Worm (Caenorhabditis elegans): ENCODE results near the gene T28A8.3.

T28A8.3 gene

ce11 chrIII:13505718-13506117 is at the start of gene T28A8.3:
Gene T28A8.3 (plus strand): TSS chrIII:13506018.
- TF ChIP-seq ekl-4 (GFP tag; IDR thresholded peaks at IDR 0.05) (no peak), ccch-3 (GFP tag; optimal IDR thresholded peaks at IDR 0.05) (no peak), cebp-1 (GFP tag; IDR thresholded peaks at IDR 0.05) (no peak), cebp-1 (tag; optimal IDR thresholded peaks at IDR 0.05) (no peak), zfh-2 (GFP tag; conservative IDR thresholded peaks at IDR 0.05) (no peak), tbp1 (GFP tag; optimal IDR thresholded peaks at IDR 0.05) (no peak), tbx-9 (tag; optimal IDR thresholded peaks at IDR 0.05; ENCODE audit: borderline replicate concordance) (no peak), ztf-3 (GFP tag; optimal IDR thresholded peaks at IDR 0.05) (no peak), rec-8 (tag; optimal IDR thresholded peaks at IDR 0.05) (no peak), madf-3 (GFP tag; IDR thresholded peaks at IDR 0.05) (no peak), Y53F4B.3 (GFP tag; IDR thresholded peaks at IDR 0.05) (no peak), let-607 (tag; optimal IDR thresholded peaks at IDR 0.05) (no peak), K12H6.12 (tag; optimal IDR thresholded peaks at IDR 0.05) (no peak), Y79H2A.3 (GFP tag; conservative IDR thresholded peaks at IDR 0.05) (no peak), ztf-25 (GFP tag; IDR thresholded peaks at IDR 0.05) (no peak), mcd-1 (GFP tag; IDR thresholded peaks at IDR 0.05) (no peak)

ce11 chrIII:13457305-13457704 is 48.5 kb upstream of the T28A8.3 start:
- TF ChIP-seq sea-2 (GFP tag; IDR thresholded peaks at IDR 0.05): no peak
- TF ChIP-seq Y53G8AR.9 (GFP tag; conservative IDR thresholded peaks at IDR 0.05): 0 out of 2 replicates have a peak, but pooled peaks have one; percentile 26
- peak; percentile 25 for TF ChIP-seq lin-54 (GFP tag; optimal IDR thresholded peaks at IDR 0.05)

- no peak for TF ChIP-seq him-1 (tag; optimal IDR thresholded peaks at IDR 0.05)
- TF ChIP-seq efl-1 (GFP tag; optimal IDR thresholded peaks at IDR 0.05): no peak
- no peak for TF ChIP-seq egrh-3 (GFP tag; IDR thresholded peaks at IDR 0.05)
- TF ChIP-seq B0336.3 (GFP tag; IDR thresholded peaks at IDR 0.05): no peak
- no peak for TF ChIP-seq nhr-120 (GFP tag; IDR thresholded peaks at IDR 0.05)
- no peak for TF ChIP-seq attf-6 (GFP tag; IDR thresholded peaks at IDR 0.05)
- TF ChIP-seq Y67H2A.10 (GFP tag; conservative IDR thresholded peaks at IDR 0.05): no peak
- no peak for TF ChIP-seq ztf-22 (GFP tag; optimal IDR thresholded peaks at IDR 0.05)
- TF ChIP-seq somi-1 (GFP tag; optimal IDR thresholded peaks at IDR 0.05): no peak
- TF ChIP-seq zfh-2 (GFP tag; conservative IDR thresholded peaks at IDR 0.05): no peak
- TF ChIP-seq let-526 (GFP tag; IDR thresholded peaks at IDR 0.05): no peak
These were observed 46.7 kb upstream of the T28A8.3 start, which contains the start of gene tag-164 for ce11 chrIII:13458978-13459596. Gene tag-164 (plus strand): TSS chrIII:13459546.

DNA sequence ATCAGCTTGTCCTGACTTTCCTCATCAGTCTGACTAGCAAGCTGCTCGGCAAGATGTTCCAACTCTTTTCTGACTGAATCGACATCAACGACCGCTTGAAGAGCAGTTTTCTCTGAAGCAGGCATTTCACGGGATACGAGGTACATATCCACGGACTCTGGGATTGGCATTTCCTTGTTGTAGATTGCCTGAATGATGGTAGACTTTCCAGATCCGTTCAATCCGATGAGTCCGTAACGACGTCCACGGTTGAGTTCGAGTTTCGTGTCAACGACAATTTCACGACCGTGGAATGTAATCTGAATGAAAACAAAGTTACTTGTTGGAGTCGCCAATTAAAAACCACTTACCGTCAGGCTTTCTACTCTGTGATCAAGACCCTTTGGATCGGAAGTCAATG is 44.3 kb upstream of the T28A8.3 start:
- 0 out of 2 replicates have a peak, but pooled peaks have one; percentile 19 for TF ChIP-seq madf-3 (GFP tag; IDR thresholded peaks at IDR 0.05)
- no peak for TF ChIP-seq lin-26 (GFP tag; IDR thresholded peaks at IDR 0.05)
- no peak for TF ChIP-seq snpc-4 (GFP tag; optimal IDR thresholded peaks at IDR 0.05)
- no peak for TF ChIP-seq snpc-4 (tag; optimal IDR thresholded peaks at IDR 0.05)
- TF ChIP-seq ceh-58 (GFP tag; IDR thresholded peaks at IDR 0.05): no peak
- no peak for TF ChIP-seq tbx-9 (tag; optimal IDR thresholded peaks at IDR 0.05; ENCODE audit: borderline replicate concordance)
- no peak for TF ChIP-seq ama-1 (optimal IDR thresholded peaks at IDR 0.05)
- TF ChIP-seq ama-1 (GFP tag; optimal IDR thresholded peaks at IDR 0.05): no peak

Measured in whole organism, young adult.